Fruit fly (Drosophila melanogaster): ENCODE data around the gene aub.

The aub gene

dm6 chr2L:10970134-10970533, 31.1 kb downstream of the aub start, which contains the start of the genes Tmem214 and YL-1 (continued):
- TF ChIP-seq Bdp1 (GFP tag; optimal IDR thresholded peaks at IDR 0.05) (no peak), pum (GFP tag; optimal IDR thresholded peaks at IDR 0.05) (no peak), HLHmδ (GFP tag; optimal IDR thresholded peaks at IDR 0.05) (no peak), CG6654 (GFP tag; optimal IDR thresholded peaks at IDR 0.05) (no peak), twi (tag; optimal IDR thresholded peaks at IDR 0.05) (peak; percentile 3), CG12659 (GFP tag; optimal IDR thresholded peaks at IDR 0.05) (peak; percentile 76), CG15011 (GFP tag; optimal IDR thresholded peaks at IDR 0.05) (no peak), btn (GFP tag; optimal IDR thresholded peaks at IDR 0.05) (no peak), Sry-δ (GFP tag; optimal IDR thresholded peaks at IDR 0.05) (peak; percentile 29), CG18619 (GFP tag; optimal IDR thresholded peaks at IDR 0.05) (no peak), Max (GFP tag; optimal IDR thresholded peaks at IDR 0.05) (peak; percentile 38), CG6272 (GFP tag; IDR thresholded peaks at IDR 0.05) (no peak), sima (GFP tag; optimal IDR thresholded peaks at IDR 0.05) (no peak), gsb (GFP tag; IDR thresholded peaks at IDR 0.05) (no peak), CkIIα-i1 (GFP tag; IDR thresholded peaks at IDR 0.05) (no peak), YL-1 (GFP tag; optimal IDR thresholded peaks at IDR 0.05) (peak; percentile 98), CG17612 (GFP tag; IDR thresholded peaks at IDR 0.05) (no peak), Sry-β (GFP tag; optimal IDR thresholded peaks at IDR 0.05) (no peak), C15 (GFP tag; IDR thresholded peaks at IDR 0.05) (no peak), Ets65A (GFP tag) (peak; percentile 86), D19B (GFP tag; optimal IDR thresholded peaks at IDR 0.05) (no peak), Eip74EF (GFP tag; optimal IDR thresholded peaks at IDR 0.05) (no peak), CG7963 (GFP tag; IDR thresholded peaks at IDR 0.05; ENCODE audit: partially characterized antibody) (0 out of 3 replicates have a peak, but pooled peaks have one; percentile 23), tup (GFP tag; optimal IDR thresholded peaks at IDR 0.05) (no peak), CoRest (tag; optimal IDR thresholded peaks at IDR 0.05) (peak; percentile 28), H15 (GFP tag; IDR thresholded peaks at IDR 0.05) (no peak), CG7556 (GFP tag; optimal IDR thresholded peaks at IDR 0.05) (no peak), Hmx (GFP tag; optimal IDR thresholded peaks at IDR 0.05) (no peak), Sin3A (optimal IDR thresholded peaks at IDR 0.05) (peak; percentile 69), CG12219 (GFP tag; optimal IDR thresholded peaks at IDR 0.05) (no peak), CG8765 (GFP tag; IDR thresholded peaks at IDR 0.05) (no peak), nerfin-1 (tag; optimal IDR thresholded peaks at IDR 0.05) (no peak), Nf-YC (tag; optimal IDR thresholded peaks at IDR 0.05) (peak; percentile 44), Scr (GFP tag; IDR thresholded peaks at IDR 0.05; ENCODE audit: partially characterized antibody) (peak; percentile 69), CG31388 (GFP tag; optimal IDR thresholded peaks at IDR 0.05) (no peak), CG31441 (GFP tag; IDR thresholded peaks at IDR 0.05) (0 out of 2 replicates have a peak, but pooled peaks have one; percentile 9), CG18599 (GFP tag; optimal IDR thresholded peaks at IDR 0.05) (no peak), grn (GFP tag; optimal IDR thresholded peaks at IDR 0.05) (no peak), HmgD (GFP tag; optimal IDR thresholded peaks at IDR 0.05) (no peak), unpg (GFP tag; optimal IDR thresholded peaks at IDR 0.05) (no peak), CG7987 (GFP tag; optimal IDR thresholded peaks at IDR 0.05) (no peak), Vsx1 (GFP tag; optimal IDR thresholded peaks at IDR 0.05) (no peak), CG8290 (GFP tag; optimal IDR thresholded peaks at IDR 0.05) (no peak), CG8290 (tag; optimal IDR thresholded peaks at IDR 0.05) (no peak), ara (GFP tag; IDR thresholded peaks at IDR 0.05) (no peak), shn (GFP tag; optimal IDR thresholded peaks at IDR 0.05) (no peak), sim (GFP tag; IDR thresholded peaks at IDR 0.05) (no peak), Hsf (GFP tag; optimal IDR thresholded peaks at IDR 0.05) (no peak), Deaf1 (tag; optimal IDR thresholded peaks at IDR 0.05) (no peak), bcd (GFP tag; optimal IDR thresholded peaks at IDR 0.05) (no peak), PHDP (tag; optimal IDR thresholded peaks at IDR 0.05) (peak; percentile 4), Dfd (GFP tag; optimal IDR thresholded peaks at IDR 0.05) (no peak)

Data from whole organism, embryonic.